Fruit fly (Drosophila melanogaster) whole organism, prepupa: ENCODE data around the gene Fbp1.

Experiments
- Blimp-1 ChIP-seq: fragments of 200-800 bp; sonication (Bioruptor generic); optimal IDR thresholded peaks from 3 replicates; lab custom pipeline; 2017; ENCODE audit warnings: missing biosample characterization, missing genetic modification characterization, mild to moderate bottlenecking, moderate library complexity, missing genetic modification reagents
- CG10669 ChIP-seq: fragments of 200-800 bp; sonication (Bioruptor generic); optimal IDR thresholded peaks from 3 replicates; lab custom pipeline; 2018; ENCODE audit warnings: missing biosample characterization, mild to moderate bottlenecking, missing genetic modification characterization, moderate library complexity
- CG11762 ChIP-seq: fragments of 200-800 bp; sonication (Bioruptor generic); optimal IDR thresholded peaks from 3 replicates; lab custom pipeline; 2016; ENCODE audit warnings: missing biosample characterization, missing genetic modification characterization; ENCODE audit not compliant: insufficient read depth
- CG11902 ChIP-seq: fragments of 200-800 bp; sonication (Bioruptor generic); optimal IDR thresholded peaks from 3 replicates; lab custom pipeline; 2016; ENCODE audit warnings: missing biosample characterization, missing genetic modification characterization
- CG15336 ChIP-seq: fragments of 200-800 bp; sonication (Bioruptor generic); IDR thresholded peaks from 2 replicates; pipeline ENCODE4 v1.3.6; 2022; ENCODE audit warnings: missing biosample characterization, missing genetic modification characterization
- CG1621 ChIP-seq: fragments of 200-800 bp; sonication (Bioruptor generic); optimal IDR thresholded peaks from 3 replicates; lab custom pipeline; 2018; ENCODE audit warnings: missing biosample characterization, mild to moderate bottlenecking, missing genetic modification characterization
- CG31627 ChIP-seq: fragments of 200-800 bp; sonication (Bioruptor generic); optimal IDR thresholded peaks from 3 replicates; lab custom pipeline; 2016; ENCODE audit warnings: missing biosample characterization, missing genetic modification characterization
- CG32006 ChIP-seq: fragments of 200-800 bp; sonication (Bioruptor generic); optimal IDR thresholded peaks from 3 replicates; lab custom pipeline; 2017; ENCODE audit warnings: missing biosample characterization, mild to moderate bottlenecking, missing genetic modification characterization
- CG34406 ChIP-seq: fragments of 200-800 bp; sonication (Bioruptor generic); optimal IDR thresholded peaks from 3 replicates; lab custom pipeline; 2016; ENCODE audit warnings: missing biosample characterization, missing genetic modification characterization
- CG4318 ChIP-seq: fragments of 200-800 bp; sonication (Bioruptor generic); optimal IDR thresholded peaks from 3 replicates; lab custom pipeline; 2017; ENCODE audit warnings: missing biosample characterization, mild to moderate bottlenecking, missing genetic modification characterization
- CG6163 ChIP-seq: fragments of 200-800 bp; sonication (Bioruptor generic); IDR thresholded peaks from 3 replicates; pipeline ENCODE4 v1.3.6; 2022; ENCODE audit warnings: missing biosample characterization, missing genetic modification characterization
- CG6276 ChIP-seq: fragments of 200-800 bp; sonication (Bioruptor generic); optimal IDR thresholded peaks from 2 replicates; lab custom pipeline; 2017; ENCODE audit warnings: missing biosample characterization, mild to moderate bottlenecking, missing genetic modification characterization
- CG6792 ChIP-seq: fragments of 200-800 bp; sonication (Bioruptor generic); optimal IDR thresholded peaks from 3 replicates; lab custom pipeline; 2016; ENCODE audit warnings: missing biosample characterization, missing genetic modification characterization
- CG7368 ChIP-seq: fragments of 200-800 bp; sonication (Bioruptor generic); optimal IDR thresholded peaks from 3 replicates; lab custom pipeline; 2016; ENCODE audit warnings: missing biosample characterization, missing genetic modification characterization
- CG8119 ChIP-seq: fragments of 200-800 bp; sonication (Bioruptor generic); IDR thresholded peaks from 3 replicates; pipeline ENCODE4 v1.3.6; 2022; ENCODE audit warnings: missing biosample characterization, missing genetic modification characterization
- CG8319 ChIP-seq: fragments of 200-800 bp; sonication (Bioruptor generic); optimal IDR thresholded peaks from 3 replicates; lab custom pipeline; 2016; ENCODE audit warnings: missing biosample characterization, missing genetic modification characterization
- CG9139 ChIP-seq: fragments of 200-800 bp; sonication (Bioruptor generic); optimal IDR thresholded peaks from 3 replicates; lab custom pipeline; 2017; ENCODE audit warnings: missing biosample characterization, mild to moderate bottlenecking, missing genetic modification characterization
- Eip78C ChIP-seq: fragments of 200-800 bp; sonication (Bioruptor generic); peaks from one replicate; lab custom pipeline; 2016; ENCODE audit warnings: missing biosample characterization, missing genetic modification characterization
- Eip93F ChIP-seq: fragments of 200-800 bp; sonication (Bioruptor generic); optimal IDR thresholded peaks from 2 replicates; lab custom pipeline; 2016; ENCODE audit warnings: missing biosample characterization, mild to moderate bottlenecking, missing genetic modification characterization
- Ets21C ChIP-seq: fragments of 200-800 bp; sonication (Bioruptor generic); optimal IDR thresholded peaks from 3 replicates; lab custom pipeline; 2016; ENCODE audit warnings: missing biosample characterization, missing genetic modification characterization
- Ets96B ChIP-seq: fragments of 200-800 bp; optimal IDR thresholded peaks from 2 replicates; lab custom pipeline; 2019; ENCODE audit warnings: missing biosample characterization, mild to moderate bottlenecking, missing genetic modification characterization, moderate library complexity
- Gug ChIP-seq: fragments of 200-800 bp; sonication (Bioruptor generic); IDR thresholded peaks from 2 replicates; pipeline ENCODE4 v1.3.6; 2022; ENCODE audit warnings: missing biosample characterization, missing genetic modification characterization
- Hr38 ChIP-seq: sonication (Bioruptor generic); optimal IDR thresholded peaks from 2 replicates; lab custom pipeline; 2016; ENCODE audit warnings: missing biosample characterization, missing genetic modification characterization
- Hr39 ChIP-seq: fragments of 200-800 bp; sonication (Bioruptor generic); optimal IDR thresholded peaks from 2 replicates; lab custom pipeline; 2016; ENCODE audit warnings: missing biosample characterization, missing genetic modification characterization
- Hr4 ChIP-seq: fragments of 200-800 bp; sonication (Bioruptor generic); optimal IDR thresholded peaks from 3 replicates; lab custom pipeline; 2016; ENCODE audit warnings: missing biosample characterization, missing genetic modification characterization
- Lpt ChIP-seq: fragments of 200-800 bp; sonication (Bioruptor generic); optimal IDR thresholded peaks from 3 replicates; lab custom pipeline; 2016; ENCODE audit warnings: missing biosample characterization, missing genetic modification characterization
- Met ChIP-seq: fragments of 200-800 bp; sonication (Bioruptor generic); optimal IDR thresholded peaks from 3 replicates; lab custom pipeline; 2016; ENCODE audit warnings: missing biosample characterization, missing genetic modification characterization
- OdsH ChIP-seq: fragments of 200-800 bp; sonication (Bioruptor generic); optimal IDR thresholded peaks from 3 replicates; lab custom pipeline; 2016; ENCODE audit warnings: missing biosample characterization, missing genetic modification characterization
- Smox ChIP-seq: fragments of 200-800 bp; sonication (Bioruptor generic); optimal IDR thresholded peaks from 3 replicates; lab custom pipeline; 2016; ENCODE audit warnings: missing biosample characterization, missing genetic modification characterization
- Sox14 ChIP-seq: fragments of 200-800 bp; sonication (Bioruptor generic); optimal IDR thresholded peaks from 3 replicates; lab custom pipeline; 2016; ENCODE audit warnings: missing biosample characterization, missing genetic modification characterization
- Sox15 ChIP-seq: fragments of 200-800 bp; sonication (Bioruptor generic); optimal IDR thresholded peaks from 3 replicates; lab custom pipeline; 2016; ENCODE audit warnings: missing biosample characterization, missing genetic modification characterization
- acj6 ChIP-seq: fragments of 200-800 bp; sonication (Bioruptor generic); optimal IDR thresholded peaks from 3 replicates; lab custom pipeline; 2016; ENCODE audit warnings: missing biosample characterization, missing genetic modification characterization
- cyc ChIP-seq: fragments of 200-800 bp; sonication (Bioruptor generic); optimal IDR thresholded peaks from 3 replicates; lab custom pipeline; 2016; ENCODE audit warnings: missing biosample characterization, missing genetic modification characterization
- dac ChIP-seq: fragments of 200-800 bp; sonication (Bioruptor generic); optimal IDR thresholded peaks from 2 replicates; lab custom pipeline; 2017; ENCODE audit warnings: missing biosample characterization, mild to moderate bottlenecking, missing genetic modification characterization
- dsx ChIP-seq: fragments of 200-800 bp; optimal IDR thresholded peaks from 3 replicates; lab custom pipeline; 2019; ENCODE audit warnings: missing biosample characterization, mild to moderate bottlenecking, missing genetic modification characterization, moderate library complexity; ENCODE audit not compliant: poor library complexity, severe bottlenecking
- eg ChIP-seq: fragments of 200-800 bp; sonication (Bioruptor generic); IDR thresholded peaks from 3 replicates; pipeline ENCODE4 v1.3.6; 2022; ENCODE audit warnings: missing biosample characterization, missing genetic modification characterization
- fd59A ChIP-seq: fragments of 200-800 bp; sonication (Bioruptor generic); optimal IDR thresholded peaks from 2 replicates; lab custom pipeline; 2017; ENCODE audit warnings: missing biosample characterization, mild to moderate bottlenecking, missing genetic modification characterization, missing genetic modification reagents
- fd85E ChIP-seq: fragments of 200-800 bp; sonication (Bioruptor generic); optimal IDR thresholded peaks from 3 replicates; lab custom pipeline; 2016; ENCODE audit warnings: missing biosample characterization, missing genetic modification characterization
- fkh ChIP-seq: fragments of 200-800 bp; sonication (Bioruptor generic); optimal IDR thresholded peaks from 3 replicates; lab custom pipeline; 2017; ENCODE audit warnings: missing biosample characterization, mild to moderate bottlenecking, missing genetic modification characterization, moderate library complexity
- lz ChIP-seq: fragments of 200-800 bp; sonication (Bioruptor generic); optimal IDR thresholded peaks from 3 replicates; lab custom pipeline; 2016; ENCODE audit warnings: missing biosample characterization, missing genetic modification characterization
- net ChIP-seq: fragments of 200-800 bp; sonication (Bioruptor generic); optimal IDR thresholded peaks from 3 replicates; lab custom pipeline; 2016; ENCODE audit warnings: missing biosample characterization, missing genetic modification characterization
- pdm3 ChIP-seq: fragments of 200-800 bp; sonication (Bioruptor generic); optimal IDR thresholded peaks from 3 replicates; lab custom pipeline; 2016; ENCODE audit warnings: missing biosample characterization, missing genetic modification characterization
- salr ChIP-seq, 2 experiments: fragments of 200-800 bp; sonication (Bioruptor generic); optimal IDR thresholded peaks; 3 replicates each; lab custom pipeline; 2016 to 2018; ENCODE audit warnings: missing biosample characterization in 2 of 2, missing genetic modification characterization in 2 of 2, mild to moderate bottlenecking in 1 of 2
- spab ChIP-seq: fragments of 200-800 bp; sonication (Bioruptor generic); optimal IDR thresholded peaks from 2 replicates; lab custom pipeline; 2017; ENCODE audit warnings: missing biosample characterization, mild to moderate bottlenecking, missing genetic modification characterization, missing genetic modification reagents
- svp ChIP-seq: fragments of 200-800 bp; sonication (Bioruptor generic); peaks from one replicate; lab custom pipeline; 2016; ENCODE audit warnings: missing biosample characterization, missing genetic modification characterization
- topi ChIP-seq: fragments of 200-800 bp; sonication (Bioruptor generic); optimal IDR thresholded peaks from 3 replicates; lab custom pipeline; 2016; ENCODE audit warnings: missing biosample characterization, missing genetic modification characterization
- vri ChIP-seq: fragments of 200-800 bp; sonication (Bioruptor generic); optimal IDR thresholded peaks from 3 replicates; lab custom pipeline; 2016; ENCODE audit warnings: missing biosample characterization, mild to moderate bottlenecking, missing genetic modification characterization

The Fbp1 gene

DNA sequence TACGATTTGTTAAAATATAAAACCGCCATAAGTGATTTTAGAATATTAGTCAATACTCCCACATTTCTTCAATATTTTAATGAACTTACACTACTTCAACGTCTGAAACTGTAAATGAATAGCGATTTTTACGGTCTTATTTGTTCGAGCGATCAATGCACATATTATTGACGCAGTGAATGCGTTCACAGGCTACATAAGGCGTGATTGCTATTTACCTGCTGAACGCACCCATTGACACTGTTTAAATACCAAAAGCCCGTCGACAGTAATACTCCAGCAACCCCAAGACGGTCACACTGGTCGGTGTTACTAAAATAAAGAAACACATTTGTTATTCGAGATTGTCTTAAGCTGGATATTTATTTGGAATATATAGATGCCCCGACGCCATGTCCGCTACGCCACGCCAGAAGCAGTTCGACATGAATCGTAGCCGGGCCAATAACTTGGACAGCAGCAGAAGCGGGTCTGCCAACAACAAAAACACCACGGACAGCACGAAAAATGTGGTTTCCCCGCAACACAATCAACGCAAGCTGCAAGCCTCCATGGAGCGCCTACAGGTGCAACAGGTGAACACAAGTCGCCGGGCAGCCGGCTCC, 46.8 kb downstream of the Fbp1 start, which contains the start of gene CG6833 (continued):
- TF ChIP-seq CG10669 (GFP tag; lab: Kevin White, UChicago) (peak; percentile 56), CG34406 (GFP tag; lab: Kevin White, UChicago) (peak; percentile 17), Sox15 (GFP tag; lab: Kevin White, UChicago) (peak; percentile 51), dac (GFP tag; lab: Kevin White, UChicago) (no peak), CG6792 (GFP tag; lab: Kevin White, UChicago) (peak; percentile 15), CG32006 (GFP tag; lab: Kevin White, UChicago) (peak; percentile 58), Gug (GFP tag; lab: Robert Waterston, UW) (no peak), acj6 (peak; percentile 34), spab (GFP tag; lab: Kevin White, UChicago) (no peak), CG15336 (GFP tag; lab: Robert Waterston, UW) (peak; percentile 28; the same call in 1 of the 2 replicates), Hr4 (GFP tag; lab: Kevin White, UChicago) (peak; percentile 73), svp (GFP tag; lab: Kevin White, UChicago) (peak; percentile 79), CG9139 (GFP tag; lab: Kevin White, UChicago) (no peak), CG8119 (peak; percentile 54; the same call in 2 of the 3 replicates), topi (GFP tag; lab: Kevin White, UChicago) (peak; percentile 73), lz (peak; percentile 75)

- peak; percentile 50 for TF ChIP-seq CG1621 (tag; lab: Kevin White, UChicago)
- no peak for TF ChIP-seq Sox14 (GFP tag; lab: Kevin White, UChicago)
- TF ChIP-seq CG8319, result no peak
- TF ChIP-seq CG9139 (GFP tag; lab: Kevin White, UChicago), result no peak
- no peak for TF ChIP-seq Hr38 (GFP tag; lab: Kevin White, UChicago)
- TF ChIP-seq Eip78C (GFP tag; lab: Kevin White, UChicago), result peak; percentile 93
- peak; percentile 87 for TF ChIP-seq CG6163
- TF ChIP-seq Gug (GFP tag; lab: Robert Waterston, UW), result peak; percentile 83
- no peak for TF ChIP-seq Smox (GFP tag; lab: Kevin White, UChicago)
- no peak for TF ChIP-seq CG32006 (GFP tag; lab: Kevin White, UChicago)
- TF ChIP-seq eg (GFP tag; lab: Robert Waterston, UW), result peak; percentile 76
- TF ChIP-seq CG8119, result peak; percentile 75
- TF ChIP-seq dsx (GFP tag; lab: Kevin White, UChicago), result no peak
- TF ChIP-seq cyc (GFP tag; lab: Kevin White, UChicago), result no peak
- no peak for TF ChIP-seq vri
- TF ChIP-seq CG11762 (GFP tag; lab: Kevin White, UChicago), result peak; percentile 50
- TF ChIP-seq Sox15 (GFP tag; lab: Kevin White, UChicago), result peak; percentile 66
- TF ChIP-seq CG11902 (GFP tag; lab: Kevin White, UChicago), result peak; percentile 30
- TF ChIP-seq pdm3, result no peak
- TF ChIP-seq salr (GFP tag; optimal IDR thresholded peaks at IDR 0.05; lab: Kevin White, UChicago), result peak in 1 of 2 experiments; percentile 59
- TF ChIP-seq CG10669 (GFP tag; lab: Kevin White, UChicago), result no peak
- TF ChIP-seq Hr39 (GFP tag; lab: Kevin White, UChicago), result no peak
- peak; percentile 87 for TF ChIP-seq CG31627
- peak; percentile 78 for TF ChIP-seq Ets96B
- no peak for TF ChIP-seq OdsH (GFP tag; lab: Kevin White, UChicago)
- TF ChIP-seq topi (GFP tag; lab: Kevin White, UChicago), result no peak
- peak; percentile 68 for TF ChIP-seq Ets21C (GFP tag; lab: Kevin White, UChicago)
- TF ChIP-seq Eip93F, result no peak
- TF ChIP-seq fkh (GFP tag; lab: Kevin White, UChicago), result no peak
- TF ChIP-seq CG6792 (GFP tag; lab: Kevin White, UChicago), result no peak
- TF ChIP-seq net (GFP tag; lab: Kevin White, UChicago), result no peak
- TF ChIP-seq Met (GFP tag; lab: Kevin White, UChicago), result no peak
- no peak for TF ChIP-seq fd85E (GFP tag; lab: Kevin White, UChicago)
- TF ChIP-seq CG4318, result no peak
- no peak for TF ChIP-seq Lpt (GFP tag; lab: Kevin White, UChicago)
- TF ChIP-seq fd59A (GFP tag; lab: Kevin White, UChicago), result peak; percentile 48
- TF ChIP-seq CG7368, result peak; percentile 56
- TF ChIP-seq Blimp-1, result no peak
- TF ChIP-seq CG6276 (GFP tag; lab: Kevin White, UChicago), result no peak
- peak; percentile 80 for TF ChIP-seq CG15336 (GFP tag; lab: Robert Waterston, UW)
- TF ChIP-seq CG34406 (GFP tag; lab: Kevin White, UChicago), result peak; percentile 78
Measured at dm6 chr3L:14049620-14050253, 48.1 kb downstream of the Fbp1 start, which contains the start of gene Neurl4. Gene Neurl4 (minus strand): TSS chr3L:14049892.
